Worm (Caenorhabditis elegans) whole organism, young adult: Measurements from ENCODE around the gene unc-112.

Experiments used
- B0019.2 ChIP-seq: fragments of 200-800 bp; sonication (Bioruptor generic); conservative IDR thresholded peaks from 2 replicates; pipeline ENCODE4 v1.3.6; 2022; ENCODE audit warnings: missing genetic modification reagents, missing genetic modification characterization, missing compliant biosample characterization
- D2030.7 ChIP-seq: fragments of 200-800 bp; sonication (Bioruptor generic); IDR thresholded peaks from 2 replicates; pipeline ENCODE4 v1.3.6; 2022; ENCODE audit warnings: missing genetic modification reagents, missing genetic modification characterization, missing compliant biosample characterization
- F23B12.7 ChIP-seq: sonication (generic microtip); optimal IDR thresholded peaks from 2 replicates; lab custom pipeline; 2017; ENCODE audit warnings: missing genetic modification characterization, mild to moderate bottlenecking, missing compliant biosample characterization, antibody characterized with exemption, moderate library complexity; ENCODE audit not compliant: insufficient read depth
- F33H1.4 ChIP-seq: fragments of 200-800 bp; sonication (Bioruptor generic); IDR thresholded peaks from 2 replicates; pipeline ENCODE4 v1.3.6; 2022; ENCODE audit warnings: missing genetic modification reagents, missing genetic modification characterization, missing compliant biosample characterization
- K11D2.4 ChIP-seq: fragments of 200-800 bp; sonication (Bioruptor generic); IDR thresholded peaks from 2 replicates; pipeline ENCODE4 v1.3.6; 2022; ENCODE audit warnings: missing genetic modification reagents, missing genetic modification characterization, missing compliant biosample characterization
- Y53F4B.3 ChIP-seq: fragments of 200-800 bp; sonication (Bioruptor generic); IDR thresholded peaks from 2 replicates; pipeline ENCODE4 v1.3.6; 2022; ENCODE audit warnings: missing genetic modification reagents, missing genetic modification characterization, missing compliant biosample characterization
- akir-1 ChIP-seq: fragments of 200-800 bp; sonication (Bioruptor generic); optimal IDR thresholded peaks from 2 replicates; lab custom pipeline; 2018; ENCODE audit warnings: mild to moderate bottlenecking, missing genetic modification characterization, moderate library complexity, missing compliant biosample characterization
- ama-1 ChIP-seq, 3 experiments: fragments of 150-350 bp in 1 of 3; sonication (generic microtip) in 2 of 3; optimal IDR thresholded peaks; 2 replicates each; lab custom pipeline; 2014 to 2018; ENCODE audit warnings: missing biosample characterization in 2 of 3, missing genetic modification characterization in 2 of 3, missing genetic modification reagents in 2 of 3
- athp-1 ChIP-seq: sonication (generic microtip); optimal IDR thresholded peaks from 2 replicates; lab custom pipeline; 2017; ENCODE audit warnings: mild to moderate bottlenecking, missing genetic modification characterization, missing compliant biosample characterization
- attf-5 ChIP-seq: fragments of 200-800 bp; sonication (Bioruptor generic); optimal IDR thresholded peaks from 2 replicates; lab custom pipeline; 2018; ENCODE audit warnings: mild to moderate bottlenecking, missing genetic modification characterization, missing compliant biosample characterization
- bed-1 ChIP-seq: fragments of 200-800 bp; sonication (Bioruptor generic); IDR thresholded peaks from 2 replicates; pipeline ENCODE4 v1.3.6; 2022; ENCODE audit warnings: missing genetic modification reagents, missing genetic modification characterization, missing compliant biosample characterization
- bed-2 ChIP-seq: fragments of 200-800 bp; sonication (Bioruptor generic); IDR thresholded peaks from 2 replicates; pipeline ENCODE4 v1.3.6; 2022; ENCODE audit warnings: missing genetic modification reagents, missing genetic modification characterization, missing compliant biosample characterization
- cebp-2 ChIP-seq: fragments of 200-800 bp; sonication (Bioruptor generic); IDR thresholded peaks from 2 replicates; pipeline ENCODE4 v1.3.6; 2022; ENCODE audit warnings: missing genetic modification characterization, missing compliant biosample characterization
- ceh-58 ChIP-seq: fragments of 200-800 bp; sonication (Bioruptor generic); IDR thresholded peaks from 2 replicates; pipeline ENCODE4 v1.3.6; 2022; ENCODE audit warnings: missing genetic modification characterization, missing compliant biosample characterization
- dox-1 ChIP-seq: fragments of 200-800 bp; sonication (Bioruptor generic); IDR thresholded peaks from 2 replicates; pipeline ENCODE4 v1.3.6; 2022; ENCODE audit warnings: missing genetic modification reagents, missing genetic modification characterization, missing compliant biosample characterization
- dpff-1 ChIP-seq: sonication (generic microtip); optimal IDR thresholded peaks from 2 replicates; lab custom pipeline; 2017; ENCODE audit warnings: mild to moderate bottlenecking, missing genetic modification characterization, missing compliant biosample characterization
- efl-1 ChIP-seq: fragments of 150-350 bp; optimal IDR thresholded peaks from 2 replicates; lab custom pipeline; 2014; ENCODE audit warnings: missing biosample characterization, missing genetic modification reagents, missing genetic modification characterization
- egl-18 ChIP-seq: fragments of 200-800 bp; sonication (Bioruptor generic); IDR thresholded peaks from 2 replicates; pipeline ENCODE4 v1.3.6; 2022; ENCODE audit warnings: missing genetic modification reagents, missing genetic modification characterization, missing compliant biosample characterization
- ekl-4 ChIP-seq: fragments of 200-800 bp; sonication (Bioruptor generic); IDR thresholded peaks from 2 replicates; pipeline ENCODE4 v1.3.6; 2022; ENCODE audit warnings: missing genetic modification reagents, missing genetic modification characterization, missing compliant biosample characterization
- him-1 ChIP-seq: sonication (generic microtip); optimal IDR thresholded peaks from 2 replicates; lab custom pipeline; 2016; ENCODE audit warnings: missing genotype, missing genetic modification reagents, missing genetic modification characterization, missing compliant biosample characterization
- hlh-12 ChIP-seq: sonication (generic microtip); optimal IDR thresholded peaks from 2 replicates; lab custom pipeline; 2016; ENCODE audit warnings: missing genetic modification characterization, missing compliant biosample characterization
- hmg-1.2 ChIP-seq: fragments of 200-800 bp; sonication (Bioruptor generic); IDR thresholded peaks from 2 replicates; pipeline ENCODE4 v1.3.6; 2022; ENCODE audit warnings: missing genetic modification reagents, missing genetic modification characterization, missing compliant biosample characterization
- hmg-20 ChIP-seq: fragments of 200-800 bp; sonication (Bioruptor generic); IDR thresholded peaks from 2 replicates; pipeline ENCODE4 v1.3.6; 2022; ENCODE audit warnings: missing genetic modification reagents, missing genetic modification characterization, missing compliant biosample characterization
- let-526 ChIP-seq: fragments of 200-800 bp; sonication (Bioruptor generic); IDR thresholded peaks from 2 replicates; pipeline ENCODE4 v1.3.6; 2022; ENCODE audit warnings: missing genetic modification reagents, missing genetic modification characterization, missing compliant biosample characterization
- lin-26 ChIP-seq: fragments of 200-800 bp; sonication (Bioruptor generic); IDR thresholded peaks from 2 replicates; pipeline ENCODE4 v1.3.6; 2022; ENCODE audit warnings: missing genetic modification reagents, missing genetic modification characterization, missing compliant biosample characterization
- lir-1 ChIP-seq: fragments of 200-800 bp; sonication (Bioruptor generic); conservative IDR thresholded peaks from 2 replicates; pipeline ENCODE4 v1.3.6; 2022; ENCODE audit warnings: missing genetic modification reagents, missing genetic modification characterization, missing compliant biosample characterization
- mcd-1 ChIP-seq: fragments of 200-800 bp; sonication (Bioruptor generic); IDR thresholded peaks from 2 replicates; pipeline ENCODE4 v1.3.6; 2022; ENCODE audit warnings: missing genetic modification reagents, missing genetic modification characterization, missing compliant biosample characterization
- nhr-179 ChIP-seq: sonication (generic microtip); optimal IDR thresholded peaks from 2 replicates; lab custom pipeline; 2016; ENCODE audit warnings: mild to moderate bottlenecking, missing genetic modification characterization, missing compliant biosample characterization
- nhr-80 ChIP-seq: sonication (generic microtip); optimal IDR thresholded peaks from 2 replicates; lab custom pipeline; 2016; ENCODE audit warnings: missing genetic modification characterization, missing compliant biosample characterization
- pbrm-1 ChIP-seq: fragments of 200-800 bp; sonication (Bioruptor generic); IDR thresholded peaks from 2 replicates; pipeline ENCODE4 v1.3.6; 2022; ENCODE audit warnings: missing genetic modification reagents, missing genetic modification characterization, missing compliant biosample characterization
- pha-4 ChIP-seq: fragments of 150-350 bp; sonication (generic microtip); optimal IDR thresholded peaks from 2 replicates; lab custom pipeline; 2014; ENCODE audit warnings: missing biosample characterization, missing genetic modification reagents, missing genetic modification characterization
- rcor-1 ChIP-seq: fragments of 200-800 bp; sonication (Bioruptor generic); IDR thresholded peaks from 2 replicates; pipeline ENCODE4 v1.3.6; 2022; ENCODE audit warnings: missing genetic modification reagents, missing genetic modification characterization, missing compliant biosample characterization
- rpc-1 ChIP-seq, 2 experiments: fragments of 150-350 bp in 1 of 2; sonication (generic microtip) in 1 of 2; optimal IDR thresholded peaks; 2 replicates each; lab custom pipeline; 2014 to 2018; ENCODE audit warnings: missing biosample characterization in 1 of 2, missing genetic modification characterization in 1 of 2, missing genetic modification reagents in 1 of 2, missing genotype in 1 of 2
- sdz-38 ChIP-seq: sonication (generic microtip); optimal IDR thresholded peaks from 2 replicates; lab custom pipeline; 2016; ENCODE audit warnings: missing genotype, missing genetic modification characterization, missing compliant biosample characterization
- sea-2 ChIP-seq: fragments of 200-800 bp; sonication (Bioruptor generic); IDR thresholded peaks from 2 replicates; pipeline ENCODE4 v1.3.6; 2022; ENCODE audit warnings: missing genetic modification characterization, missing compliant biosample characterization
- snpc-1.3 ChIP-seq: sonication (generic microtip); optimal IDR thresholded peaks from 2 replicates; lab custom pipeline; 2017; ENCODE audit warnings: missing genetic modification characterization, mild to moderate bottlenecking, missing compliant biosample characterization, antibody characterized with exemption, moderate library complexity, missing genotype, missing genetic modification reagents; ENCODE audit not compliant: insufficient read depth
- snpc-4 ChIP-seq, 5 experiments: fragments of 150-350 bp in 1 of 5; sonication (generic microtip) in 4 of 5; optimal IDR thresholded peaks; 2 replicates each; lab custom pipeline; 2014 to 2018; ENCODE audit warnings: missing genetic modification characterization in 5 of 5, missing biosample characterization in 3 of 5, antibody characterized with exemption in 2 of 5, mild to moderate bottlenecking in 2 of 5, missing compliant biosample characterization in 2 of 5, missing genotype in 2 of 5, moderate library complexity in 2 of 5, missing genetic modification reagents in 1 of 5
- unc-130 ChIP-seq: sonication (generic microtip); optimal IDR thresholded peaks from 2 replicates; lab custom pipeline; 2016; ENCODE audit warnings: missing genetic modification reagents, missing genetic modification characterization, missing compliant biosample characterization
- zfh-2 ChIP-seq: fragments of 200-800 bp; sonication (Bioruptor generic); conservative IDR thresholded peaks from 2 replicates; pipeline ENCODE4 v1.3.6; 2022; ENCODE audit warnings: missing genetic modification reagents, missing genetic modification characterization, missing compliant biosample characterization
- ztf-25 ChIP-seq: fragments of 200-800 bp; sonication (Bioruptor generic); IDR thresholded peaks from 2 replicates; pipeline ENCODE4 v1.3.6; 2022; ENCODE audit warnings: missing genetic modification reagents, missing genetic modification characterization, missing compliant biosample characterization

unc-112 gene

ce11 chrV:14658131-14658530 is 38.3 kb downstream of the unc-112 start, which contains the start of gene slc-25A29:
TSS of gene slc-25A29 (minus strand) at chrV:14658175.
- TF ChIP-seq snpc-4 (GFP tag; optimal IDR thresholded peaks at IDR 0.05; lab: Kevin White, UChicago) (no peak), snpc-4 (tag; optimal IDR thresholded peaks at IDR 0.05; lab: Kevin White, UChicago) (no peak), zfh-2 (GFP tag; lab: Robert Waterston, UW) (no peak), cebp-2 (GFP tag; lab: Robert Waterston, UW) (no peak), sea-2 (no peak), attf-5 (no peak), akir-1 (GFP tag; lab: Kevin White, UChicago) (no peak), hmg-1.2 (GFP tag; lab: Robert Waterston, UW) (no peak), hmg-20 (GFP tag; lab: Robert Waterston, UW) (no peak)
- TF ChIP-seq, all 124 proteins: peak for 0

ce11 chrV:14656970-14657369 is 39.5 kb downstream of the unc-112 start:
- TF ChIP-seq lin-26 (GFP tag; lab: Robert Waterston, UW): peak; percentile 16; the same call in 1 of the 2 replicates
- no peak for TF ChIP-seq athp-1 (tag; lab: Kevin White, UChicago)
- no peak for TF ChIP-seq ceh-58 (GFP tag; lab: Robert Waterston, UW)

- TF ChIP-seq let-526 (GFP tag; lab: Robert Waterston, UW) (no peak), him-1 (tag; lab: Kevin White, UChicago) (no peak), B0019.2 (GFP tag; lab: Robert Waterston, UW) (no peak), bed-2 (no peak), ekl-4 (GFP tag; lab: Robert Waterston, UW) (no peak), dox-1 (GFP tag; lab: Robert Waterston, UW) (no peak), hlh-12 (tag; lab: Kevin White, UChicago) (no peak), rpc-1 (optimal IDR thresholded peaks at IDR 0.05; lab: Kevin White, UChicago) (no peak), rpc-1 (tag; optimal IDR thresholded peaks at IDR 0.05; lab: Kevin White, UChicago) (no peak), sdz-38 (no peak), D2030.7 (no peak), ama-1 (optimal IDR thresholded peaks at IDR 0.05; lab: Kevin White, UChicago) (no peak), ama-1 (GFP tag; optimal IDR thresholded peaks at IDR 0.05; lab: Kevin White, UChicago) (no peak), lir-1 (no peak), F33H1.4 (GFP tag; lab: Robert Waterston, UW) (no peak), F23B12.7 (tag; lab: Kevin White, UChicago) (no peak), snpc-1.3 (tag; lab: Kevin White, UChicago) (no peak), lin-26 (GFP tag; lab: Robert Waterston, UW) (no peak), bed-1 (no peak), nhr-179 (tag; lab: Kevin White, UChicago) (no peak), pbrm-1 (GFP tag; lab: Robert Waterston, UW) (no peak), unc-130 (no peak)
These were observed 40.8 kb downstream of the unc-112 start for ce11 chrV:14655689-14656088.

- no peak for TF ChIP-seq let-526 (GFP tag; lab: Robert Waterston, UW)
- no peak for TF ChIP-seq nhr-80 (tag; lab: Kevin White, UChicago)
- no peak for TF ChIP-seq K11D2.4 (GFP tag; lab: Robert Waterston, UW)
- no peak for TF ChIP-seq pha-4
- no peak for TF ChIP-seq ztf-25 (GFP tag; lab: Robert Waterston, UW)
- no peak for TF ChIP-seq ekl-4 (GFP tag; lab: Robert Waterston, UW)
- no peak for TF ChIP-seq dpff-1 (tag; lab: Kevin White, UChicago)
- no peak for TF ChIP-seq efl-1
- no peak for TF ChIP-seq lir-1
- no peak for TF ChIP-seq egl-18 (GFP tag; lab: Robert Waterston, UW)
- TF ChIP-seq sdz-38: no peak
- TF ChIP-seq Y53F4B.3 (GFP tag; lab: Robert Waterston, UW): no peak
- no peak for TF ChIP-seq mcd-1 (GFP tag; lab: Robert Waterston, UW)
- no peak for TF ChIP-seq rcor-1 (GFP tag; lab: Robert Waterston, UW)
These were observed 45.8 kb downstream of the unc-112 start for ce11 chrV:14650631-14651030.
